Fruit fly (Drosophila melanogaster): ENCODE results near the gene Vml.

The Vml gene

DNA sequence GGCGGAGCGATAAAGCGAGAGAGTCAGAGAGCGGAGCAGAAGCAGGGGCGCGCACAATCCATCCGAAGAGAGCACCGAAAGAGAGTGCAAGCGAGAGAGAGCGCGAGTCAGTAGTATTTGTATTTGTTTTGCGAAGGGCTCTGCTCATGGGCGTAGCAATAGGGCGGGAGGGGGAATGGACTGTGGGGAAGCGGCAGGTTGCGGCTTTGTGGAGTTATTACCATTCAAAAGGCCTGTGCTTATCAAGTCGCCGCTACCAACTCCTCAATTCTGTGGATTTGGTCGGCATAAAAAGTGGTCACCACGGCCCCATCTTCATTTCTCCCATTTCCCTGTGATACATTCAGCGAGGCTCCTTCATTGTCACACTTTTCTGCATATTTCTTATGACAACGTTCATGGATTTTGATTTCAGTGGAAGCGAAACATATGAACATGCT, 25.5 kb downstream of the Vml start (continued):
- peak; percentile 35; the same call in 1 of the 2 replicates for TF ChIP-seq Drgx (GFP tag; IDR thresholded peaks at IDR 0.05)
- 0 out of 2 replicates have a peak, but pooled peaks have one; percentile 12 for TF ChIP-seq ranshi (GFP tag; IDR thresholded peaks at IDR 0.05)
- TF ChIP-seq gsb-n (tag; optimal IDR thresholded peaks at IDR 0.05): no peak
- no peak for TF ChIP-seq CG4707 (GFP tag; optimal IDR thresholded peaks at IDR 0.05)
- no peak for TF ChIP-seq CG3407 (GFP tag; optimal IDR thresholded peaks at IDR 0.05)
- TF ChIP-seq CG33213 (GFP tag; optimal IDR thresholded peaks at IDR 0.05): no peak
- TF ChIP-seq H15 (GFP tag; IDR thresholded peaks at IDR 0.05): 0 out of 3 replicates have a peak, but pooled peaks have one; percentile 13
- no peak for TF ChIP-seq CG10654 (GFP tag; optimal IDR thresholded peaks at IDR 0.05)
- peak; percentile 48; the same call in 2 of the 3 replicates for TF ChIP-seq Aef1 (GFP tag; IDR thresholded peaks at IDR 0.05)
- peak; percentile 39 for TF ChIP-seq CG4820 (GFP tag; optimal IDR thresholded peaks at IDR 0.05)
- TF ChIP-seq az2 (GFP tag; optimal IDR thresholded peaks at IDR 0.05): peak; percentile 23
- no peak for TF ChIP-seq Bgb (GFP tag; IDR thresholded peaks at IDR 0.05; ENCODE audit: partially characterized antibody)
- TF ChIP-seq gro (GFP tag; optimal IDR thresholded peaks at IDR 0.05): no peak
- TF ChIP-seq Fer3 (tag; optimal IDR thresholded peaks at IDR 0.05): peak; percentile 53
- no peak for TF ChIP-seq CG1024 (GFP tag; IDR thresholded peaks at IDR 0.05)
- no peak for TF ChIP-seq Mad (GFP tag; optimal IDR thresholded peaks at IDR 0.05)
- no peak for TF ChIP-seq CG7987 (GFP tag; optimal IDR thresholded peaks at IDR 0.05)
- peak; percentile 36 for TF ChIP-seq fd3F (GFP tag; optimal IDR thresholded peaks at IDR 0.05)
- peak; percentile 48 for TF ChIP-seq CG7839 (tag; optimal IDR thresholded peaks at IDR 0.05)
- TF ChIP-seq pros (GFP tag; optimal IDR thresholded peaks at IDR 0.05): no peak
- peak; percentile 59 for TF ChIP-seq row (GFP tag; IDR thresholded peaks at IDR 0.05)
- TF ChIP-seq jing (GFP tag; optimal IDR thresholded peaks at IDR 0.05): no peak
- 0 out of 2 replicates have a peak, but pooled peaks have one; percentile 15 for TF ChIP-seq sim (GFP tag; IDR thresholded peaks at IDR 0.05)
- peak; percentile 1 for TF ChIP-seq run (tag; optimal IDR thresholded peaks at IDR 0.05)
- no peak for TF ChIP-seq da (GFP tag; optimal IDR thresholded peaks at IDR 0.05)
- no peak for TF ChIP-seq trh (GFP tag; optimal IDR thresholded peaks at IDR 0.05)
- TF ChIP-seq CG4730 (GFP tag; IDR thresholded peaks at IDR 0.05): peak; percentile 47
- TF ChIP-seq bsh (GFP tag; optimal IDR thresholded peaks at IDR 0.05): peak in 1 of 2 experiments; percentile 38
- TF ChIP-seq grau (tag; optimal IDR thresholded peaks at IDR 0.05): peak; percentile 58
- no peak for TF ChIP-seq bowl (GFP tag; IDR thresholded peaks at IDR 0.05)
- no peak for TF ChIP-seq CTCF (GFP tag; optimal IDR thresholded peaks at IDR 0.05)
- TF ChIP-seq CG7745 (tag; optimal IDR thresholded peaks at IDR 0.05): no peak
- TF ChIP-seq Hmr (GFP tag; optimal IDR thresholded peaks at IDR 0.05): peak; percentile 69
- no peak for TF ChIP-seq tll (GFP tag; optimal IDR thresholded peaks at IDR 0.05)
- peak; percentile 46 for TF ChIP-seq CG16815 (GFP tag; optimal IDR thresholded peaks at IDR 0.05)
- TF ChIP-seq sima (GFP tag; optimal IDR thresholded peaks at IDR 0.05): no peak
- peak; percentile 22 for TF ChIP-seq CG6654 (GFP tag; optimal IDR thresholded peaks at IDR 0.05)
- no peak for TF ChIP-seq sqz (GFP tag; optimal IDR thresholded peaks at IDR 0.05)
- no peak for TF ChIP-seq CG42726 (GFP tag; IDR thresholded peaks at IDR 0.05; ENCODE audit: partially characterized antibody)
- TF ChIP-seq Sox102F (GFP tag; optimal IDR thresholded peaks at IDR 0.05): peak; percentile 22
- peak; percentile 5; the same call in 1 of the 2 replicates for TF ChIP-seq onecut (GFP tag; IDR thresholded peaks at IDR 0.05)
- peak; percentile 15 for TF ChIP-seq Chrac-16 (GFP tag; optimal IDR thresholded peaks at IDR 0.05)
- no peak for TF ChIP-seq CG12071 (GFP tag; optimal IDR thresholded peaks at IDR 0.05)
- no peak for TF ChIP-seq pan (optimal IDR thresholded peaks at IDR 0.05)
- TF ChIP-seq pan (GFP tag; optimal IDR thresholded peaks at IDR 0.05 in 1 of 2, IDR thresholded peaks at IDR 0.05 in 1 of 2): peak in 1 of 2 experiments; percentile 57
- TF ChIP-seq CG11456 (GFP tag; IDR thresholded peaks at IDR 0.05): 0 out of 3 replicates have a peak, but pooled peaks have one; percentile 12
- TF ChIP-seq H2.0 (GFP tag; IDR thresholded peaks at IDR 0.05): peak; percentile 22; the same call in 1 of the 2 replicates
- TF ChIP-seq CG10431 (GFP tag; optimal IDR thresholded peaks at IDR 0.05): no peak
- TF ChIP-seq CG15269 (tag; optimal IDR thresholded peaks at IDR 0.05): peak; percentile 51
- peak; percentile 69 for TF ChIP-seq slbo (GFP tag; IDR thresholded peaks at IDR 0.05)
- TF ChIP-seq NfI (GFP tag; optimal IDR thresholded peaks at IDR 0.05): peak; percentile 4

All from whole organism, embryonic.